Worm (Caenorhabditis elegans) whole organism, L4 larva: Measurements from ENCODE around the gene iglr-1.

ENCODE experiments used
- F37D6.2 ChIP-seq: sonication (generic microtip); optimal IDR thresholded peaks from 2 replicates; lab custom pipeline; 2016; ENCODE audit warnings: mild to moderate bottlenecking, missing genetic modification characterization, missing compliant biosample characterization
- F44E2.7 ChIP-seq: fragments of 200-800 bp; sonication (Bioruptor generic); IDR thresholded peaks from 2 replicates; pipeline ENCODE4 v2.1.2; 2022; ENCODE audit warnings: missing genetic modification characterization, missing compliant biosample characterization
- T20F7.1 ChIP-seq: fragments of 200-800 bp; sonication (Bioruptor generic); optimal IDR thresholded peaks from 2 replicates; lab custom pipeline; 2018; ENCODE audit warnings: mild to moderate bottlenecking, missing genetic modification characterization, missing compliant biosample characterization
- Y5F2A.4 ChIP-seq: fragments of 200-800 bp; sonication (Bioruptor generic); optimal IDR thresholded peaks from 2 replicates; lab custom pipeline; 2018; ENCODE audit warnings: mild to moderate bottlenecking, missing genetic modification characterization, missing compliant biosample characterization
- aha-1 ChIP-seq: fragments of 150-350 bp; peaks from one replicate; lab custom pipeline; 2014; ENCODE audit warnings: missing biosample characterization, missing genetic modification characterization
- attf-4 ChIP-seq: sonication (generic microtip); optimal IDR thresholded peaks from 3 replicates; lab custom pipeline; 2017; ENCODE audit warnings: missing biosample characterization, missing genetic modification characterization
- ceh-82 ChIP-seq: sonication (generic microtip); optimal IDR thresholded peaks from 2 replicates; lab custom pipeline; 2017; ENCODE audit warnings: missing biosample characterization, missing genetic modification characterization
- ces-1 ChIP-seq: fragments of 150-350 bp; sonication (generic microtip); optimal IDR thresholded peaks from 4 replicates; lab custom pipeline; 2014; ENCODE audit warnings: missing biosample characterization, missing genetic modification reagents, missing genetic modification characterization
- ctbp-1 ChIP-seq: fragments of 200-800 bp; sonication (Bioruptor generic); IDR thresholded peaks from 2 replicates; pipeline ENCODE4 v1.3.6; 2022; ENCODE audit warnings: missing genetic modification reagents, missing genetic modification characterization, missing compliant biosample characterization
- daf-12 ChIP-seq: fragments of 150-350 bp; optimal IDR thresholded peaks from 2 replicates; lab custom pipeline; 2014; ENCODE audit warnings: missing biosample characterization, missing genetic modification reagents, missing genetic modification characterization
- daf-16 ChIP-seq, 3 experiments: sonication (generic microtip); optimal IDR thresholded peaks; 2 replicates each; lab custom pipeline; 2016 to 2017; ENCODE audit warnings: missing genetic modification characterization in 3 of 3, missing genetic modification reagents in 3 of 3, mild to moderate bottlenecking in 2 of 3, missing compliant biosample characterization in 2 of 3, missing biosample characterization in 1 of 3, moderate library complexity in 1 of 3
- daf-19 ChIP-seq: fragments of 200-800 bp; sonication (Bioruptor generic); conservative IDR thresholded peaks from 2 replicates; pipeline ENCODE4 v1.3.6; 2022; ENCODE audit warnings: missing genetic modification characterization, missing compliant biosample characterization
- dmd-6 ChIP-seq: fragments of 200-800 bp; sonication (Bioruptor generic); IDR thresholded peaks from 2 replicates; pipeline ENCODE4 v1.3.6; 2022; ENCODE audit warnings: missing genetic modification reagents, missing genetic modification characterization, missing compliant biosample characterization
- dmd-9 ChIP-seq: fragments of 200-800 bp; sonication (Bioruptor generic); IDR thresholded peaks from 2 replicates; pipeline ENCODE4 v1.3.6; 2022; ENCODE audit warnings: missing genetic modification reagents, missing genetic modification characterization, missing compliant biosample characterization
- duxl-1 ChIP-seq: sonication (generic microtip); optimal IDR thresholded peaks from 2 replicates; lab custom pipeline; 2016; ENCODE audit warnings: mild to moderate bottlenecking, missing genetic modification characterization, moderate library complexity, missing compliant biosample characterization; ENCODE audit not compliant: poor library complexity
- dve-1 ChIP-seq: sonication (generic microtip); optimal IDR thresholded peaks from 2 replicates; lab custom pipeline; 2017; ENCODE audit warnings: antibody characterized with exemption, mild to moderate bottlenecking, missing genetic modification characterization, missing compliant biosample characterization; ENCODE audit not compliant: insufficient read depth
- egl-43 ChIP-seq: fragments of 200-800 bp; sonication (Bioruptor generic); IDR thresholded peaks from 2 replicates; pipeline ENCODE4 v1.3.6; 2022; ENCODE audit warnings: missing genetic modification reagents, missing genetic modification characterization, missing compliant biosample characterization
- fkh-10 ChIP-seq: fragments of 150-350 bp; optimal IDR thresholded peaks from 2 replicates; lab custom pipeline; 2014; ENCODE audit warnings: missing biosample characterization, missing genetic modification reagents, missing genetic modification characterization
- hlh-11 ChIP-seq: fragments of 200-800 bp; sonication (Bioruptor generic); optimal IDR thresholded peaks from 2 replicates; lab custom pipeline; 2018; ENCODE audit warnings: mild to moderate bottlenecking, missing genetic modification characterization, missing compliant biosample characterization
- lir-3 ChIP-seq: sonication (generic microtip); optimal IDR thresholded peaks from 2 replicates; lab custom pipeline; 2016; ENCODE audit warnings: mild to moderate bottlenecking, missing genetic modification characterization, missing compliant biosample characterization
- madf-5 ChIP-seq, 2 experiments: fragments of 200-800 bp; sonication (Bioruptor generic); IDR thresholded peaks; 2 replicates each; pipeline ENCODE4 v1.3.6; 2022; ENCODE audit warnings: missing compliant biosample characterization in 2 of 2, missing genetic modification characterization in 2 of 2
- mdl-1 ChIP-seq, 2 experiments: fragments of 150-350 bp in 1 of 2; sonication (generic microtip) in 1 of 2; optimal IDR thresholded peaks; 2 replicates each; lab custom pipeline; 2014 to 2017; ENCODE audit warnings: missing biosample characterization in 2 of 2, missing genetic modification characterization in 2 of 2
- mes-2 ChIP-seq: sonication (generic microtip); optimal IDR thresholded peaks from 2 replicates; lab custom pipeline; 2016; ENCODE audit warnings: missing genotype, mild to moderate bottlenecking, missing genetic modification characterization, missing compliant biosample characterization; ENCODE audit not compliant: poor library complexity, severe bottlenecking
- nhr-102 ChIP-seq: sonication (generic microtip); optimal IDR thresholded peaks from 2 replicates; lab custom pipeline; 2016; ENCODE audit warnings: mild to moderate bottlenecking, missing genetic modification characterization, moderate library complexity, missing compliant biosample characterization
- nhr-25 ChIP-seq: sonication (generic microtip); optimal IDR thresholded peaks from 2 replicates; lab custom pipeline; 2017; ENCODE audit warnings: missing genetic modification characterization, mild to moderate bottlenecking, missing compliant biosample characterization, antibody characterized with exemption, moderate library complexity, borderline replicate concordance; ENCODE audit not compliant: insufficient read depth
- nhr-28 ChIP-seq: fragments of 150-350 bp; optimal IDR thresholded peaks from 2 replicates; lab custom pipeline; 2014; ENCODE audit warnings: missing biosample characterization, missing genetic modification characterization
- nhr-76 ChIP-seq: fragments of 150-350 bp; optimal IDR thresholded peaks from 2 replicates; lab custom pipeline; 2014; ENCODE audit warnings: missing biosample characterization, missing genetic modification characterization
- nhr-77 ChIP-seq: fragments of 150-350 bp; optimal IDR thresholded peaks from 2 replicates; lab custom pipeline; 2014; ENCODE audit warnings: missing biosample characterization, missing genetic modification characterization
- set-16 ChIP-seq: fragments of 200-800 bp; sonication (Bioruptor generic); IDR thresholded peaks from 2 replicates; pipeline ENCODE4 v1.3.6; 2022; ENCODE audit warnings: missing genetic modification reagents, missing genetic modification characterization, missing compliant biosample characterization
- snpc-1.2 ChIP-seq: fragments of 200-800 bp; sonication (Bioruptor generic); IDR thresholded peaks from 2 replicates; pipeline ENCODE4 v1.3.6; 2022; ENCODE audit warnings: missing genetic modification reagents, missing genetic modification characterization, missing compliant biosample characterization
- snpc-4 ChIP-seq: fragments of 150-350 bp; optimal IDR thresholded peaks from 2 replicates; lab custom pipeline; 2014; ENCODE audit warnings: missing biosample characterization, missing genetic modification characterization
- tra-1 ChIP-seq: fragments of 200-800 bp; sonication (Bioruptor generic); IDR thresholded peaks from 2 replicates; pipeline ENCODE4 v1.3.6; 2022; ENCODE audit warnings: missing genetic modification reagents, missing genetic modification characterization, missing compliant biosample characterization
- unc-130 ChIP-seq: sonication (generic microtip); optimal IDR thresholded peaks from 2 replicates; lab custom pipeline; 2016; ENCODE audit warnings: missing genetic modification reagents, missing genetic modification characterization, missing compliant biosample characterization
- unc-39 ChIP-seq: sonication (generic microtip); optimal IDR thresholded peaks from 2 replicates; lab custom pipeline; 2017; ENCODE audit warnings: missing biosample characterization, missing genetic modification characterization
- unc-62 ChIP-seq, 3 experiments: fragments of 150-350 bp in 1 of 3; sonication (generic microtip); optimal IDR thresholded peaks in 2 of 3; peaks in 1 of 3; 1 replicate in 1 of 3; 2 replicates in 2 of 3; lab custom pipeline; 2014 to 2017; ENCODE audit warnings: missing biosample characterization in 3 of 3, missing genetic modification characterization in 3 of 3, missing genetic modification reagents in 3 of 3, missing genotype in 1 of 3

Gene iglr-1

ce11 chrX:15016102-15016501 lies 24.9 kb upstream of the iglr-1 start:
- no peak for TF ChIP-seq nhr-102 (tag; lab: Kevin White, UChicago)
- peak; percentile 36; the same call in 1 of the 2 replicates for TF ChIP-seq set-16 (GFP tag; lab: Robert Waterston, UW)
- TF ChIP-seq fkh-10: peak; percentile 74
- TF ChIP-seq lir-3 (tag; lab: Kevin White, UChicago): no peak
- TF ChIP-seq mdl-1 (tag; optimal IDR thresholded peaks at IDR 0.05; lab: Kevin White, UChicago): no peak
- no peak for TF ChIP-seq ctbp-1
- TF ChIP-seq duxl-1 (tag; lab: Kevin White, UChicago): no peak
- TF ChIP-seq daf-12: no peak
- no peak for TF ChIP-seq F44E2.7 (GFP tag; lab: Robert Waterston, UW)
- no peak for TF ChIP-seq Y5F2A.4 (GFP tag; lab: Kevin White, UChicago)

- TF ChIP-seq nhr-77 (tag; lab: Kevin White, UChicago): no peak
- no peak for TF ChIP-seq set-16 (GFP tag; lab: Robert Waterston, UW)
- TF ChIP-seq ces-1 (GFP tag; lab: Kevin White, UChicago): no peak
- peak in 1 of 2 experiments; percentile 21 for TF ChIP-seq daf-16 (GFP tag; optimal IDR thresholded peaks at IDR 0.05; lab: Kevin White, UChicago)
- TF ChIP-seq daf-16 (tag; optimal IDR thresholded peaks at IDR 0.05; lab: Kevin White, UChicago): no peak
- TF ChIP-seq dmd-9: no peak
- peak in 1 of 2 experiments; percentile 94 for TF ChIP-seq unc-62 (GFP tag; optimal IDR thresholded peaks at IDR 0.05 in 1 of 2; lab: Kevin White, UChicago)
- TF ChIP-seq unc-62 (tag; optimal IDR thresholded peaks at IDR 0.05; lab: Kevin White, UChicago): no peak
- TF ChIP-seq hlh-11 (tag; lab: Kevin White, UChicago): peak; percentile 29
- TF ChIP-seq mdl-1 (tag; optimal IDR thresholded peaks at IDR 0.05; lab: Kevin White, UChicago): no peak
Observed at ce11 chrX:15013941-15014453, 22.8 kb upstream of the iglr-1 start.

- TF ChIP-seq madf-5 (GFP tag; IDR thresholded peaks at IDR 0.05; lab: Robert Waterston, UW) (no peak), dve-1 (no peak), fkh-10 (peak; percentile 49), ces-1 (GFP tag; lab: Kevin White, UChicago) (peak; percentile 65), nhr-28 (no peak), unc-39 (tag; lab: Kevin White, UChicago) (no peak), F37D6.2 (tag; lab: Kevin White, UChicago) (no peak), unc-62 (GFP tag; optimal IDR thresholded peaks at IDR 0.05 in 1 of 2; lab: Kevin White, UChicago) (peak in 1 of 2 experiments; percentile 94), unc-62 (tag; optimal IDR thresholded peaks at IDR 0.05; lab: Kevin White, UChicago) (no peak), aha-1 (tag; lab: Kevin White, UChicago) (peak; percentile 38), attf-4 (no peak)
- TF ChIP-seq, all 104 proteins: peak for 4
Observed at ce11 chrX:15011526-15012274, 20.5 kb upstream of the iglr-1 start.

ce11 chrX:15010941-15011340 lies 19.8 kb upstream of the iglr-1 start:
- no peak for TF ChIP-seq nhr-102 (tag; lab: Kevin White, UChicago)
- no peak for TF ChIP-seq mes-2 (tag; lab: Kevin White, UChicago)
- TF ChIP-seq unc-130 (GFP tag; lab: Kevin White, UChicago): no peak
- TF ChIP-seq tra-1 (GFP tag; lab: Robert Waterston, UW): no peak
- no peak for TF ChIP-seq nhr-25 (tag; lab: Kevin White, UChicago)
- no peak for TF ChIP-seq T20F7.1 (GFP tag; lab: Kevin White, UChicago)
- TF ChIP-seq unc-62 (GFP tag; optimal IDR thresholded peaks at IDR 0.05 in 1 of 2; lab: Kevin White, UChicago): peak in 1 of 2 experiments; percentile 9
- TF ChIP-seq unc-62 (tag; optimal IDR thresholded peaks at IDR 0.05; lab: Kevin White, UChicago): no peak
- TF ChIP-seq snpc-4 (tag; lab: Kevin White, UChicago): no peak
- peak; percentile 20; the same call in 1 of the 2 replicates for TF ChIP-seq egl-43 (GFP tag; lab: Robert Waterston, UW)
- no peak for TF ChIP-seq set-16 (GFP tag; lab: Robert Waterston, UW)
- TF ChIP-seq nhr-76: no peak
- no peak for TF ChIP-seq daf-19 (GFP tag; lab: Robert Waterston, UW)
- no peak for TF ChIP-seq ceh-82 (tag; lab: Kevin White, UChicago)
- TF ChIP-seq dmd-6: no peak
- TF ChIP-seq snpc-1.2 (GFP tag; lab: Robert Waterston, UW): no peak
